Fruit fly (Drosophila melanogaster) whole organism, embryonic: ENCODE results near the gene Orct2.
A peak's percentile ranks its signal among the peaks of the same experiment; 100 is the strongest.

Experiments
- Atf-2 ChIP-seq: fragments of 200-800 bp; sonication (Bioruptor generic); optimal IDR thresholded peaks from 2 replicates; lab custom pipeline; 2016; ENCODE audit warnings: missing biosample characterization, missing genetic modification characterization
- Awh ChIP-seq: fragments of 200-800 bp; sonication (Bioruptor generic); IDR thresholded peaks from 2 replicates; pipeline ENCODE4, ENCODE4 v1.3.6; 2022; ENCODE audit warnings: missing biosample characterization, missing genetic modification characterization
- CG10366 ChIP-seq: fragments of 200-800 bp; sonication (Bioruptor generic); IDR thresholded peaks from 2 replicates; pipeline ENCODE4 v1.3.6; 2022; ENCODE audit warnings: missing biosample characterization, missing genetic modification characterization
- CG10431 ChIP-seq: fragments of 200-800 bp; sonication (Bioruptor generic); optimal IDR thresholded peaks from 3 replicates; lab custom pipeline; 2018; ENCODE audit warnings: missing biosample characterization, mild to moderate bottlenecking, missing genetic modification characterization
- CG11696 ChIP-seq: fragments of 200-800 bp; sonication (Bioruptor generic); IDR thresholded peaks from 2 replicates; pipeline ENCODE4 v1.3.6; 2022; ENCODE audit warnings: missing biosample characterization, missing genetic modification characterization
- CG12769 ChIP-seq: fragments of 200-800 bp; sonication (Bioruptor generic); optimal IDR thresholded peaks from 2 replicates; lab custom pipeline; 2019; ENCODE audit warnings: missing biosample characterization, mild to moderate bottlenecking, missing genetic modification characterization, moderate library complexity
- CG14441 ChIP-seq: fragments of 200-800 bp; sonication (Bioruptor generic); IDR thresholded peaks from 2 replicates; pipeline ENCODE4 v1.3.6; 2022; ENCODE audit warnings: missing biosample characterization, missing genetic modification characterization
- CG15073 ChIP-seq: fragments of 200-800 bp; sonication (Bioruptor generic); optimal IDR thresholded peaks from 2 replicates; lab custom pipeline; 2016; ENCODE audit warnings: missing biosample characterization, missing genetic modification characterization
- CG15269 ChIP-seq: fragments of 200-800 bp; sonication (Bioruptor generic); optimal IDR thresholded peaks from 2 replicates; lab custom pipeline; 2018; ENCODE audit warnings: missing biosample characterization, mild to moderate bottlenecking, missing genetic modification characterization, moderate library complexity
- CG16815 ChIP-seq: fragments of 200-800 bp; sonication (Bioruptor generic); optimal IDR thresholded peaks from 3 replicates; lab custom pipeline; 2017; ENCODE audit warnings: missing biosample characterization, mild to moderate bottlenecking, missing genetic modification characterization
- CG2712 ChIP-seq: fragments of 200-800 bp; optimal IDR thresholded peaks from 3 replicates; lab custom pipeline; 2019; ENCODE audit warnings: missing biosample characterization, mild to moderate bottlenecking, missing genetic modification characterization, moderate library complexity
- CG31441 ChIP-seq: fragments of 200-800 bp; sonication (Bioruptor generic); IDR thresholded peaks from 2 replicates; pipeline ENCODE4 v1.3.6; 2022; ENCODE audit warnings: missing biosample characterization, missing genetic modification characterization
- CG3995 ChIP-seq: fragments of 200-800 bp; sonication (Bioruptor generic); optimal IDR thresholded peaks from 3 replicates; lab custom pipeline; 2016; ENCODE audit warnings: missing biosample characterization, missing genetic modification characterization
- CG4360 ChIP-seq: fragments of 200-800 bp; sonication (Bioruptor generic); IDR thresholded peaks from 2 replicates; pipeline ENCODE4 v1.3.6; 2022; ENCODE audit warnings: missing biosample characterization, missing genetic modification characterization
- CG4617 ChIP-seq: fragments of 200-800 bp; sonication (Bioruptor generic); optimal IDR thresholded peaks from 3 replicates; lab custom pipeline; 2016; ENCODE audit warnings: missing biosample characterization, missing genetic modification characterization, borderline replicate concordance
- CG8765 ChIP-seq: fragments of 200-800 bp; sonication (Bioruptor generic); IDR thresholded peaks from 2 replicates; pipeline ENCODE4 v1.3.6; 2022; ENCODE audit warnings: missing biosample characterization, missing genetic modification characterization
- CG8924 ChIP-seq: fragments of 200-800 bp; optimal IDR thresholded peaks from 3 replicates; lab custom pipeline; 2019; ENCODE audit warnings: missing biosample characterization, mild to moderate bottlenecking, missing genetic modification characterization, moderate library complexity
- CkIIα-i1 ChIP-seq: fragments of 200-800 bp; sonication (Bioruptor generic); IDR thresholded peaks from 2 replicates; pipeline ENCODE4 v1.3.6; 2022; ENCODE audit warnings: missing biosample characterization, missing genetic modification characterization
- Hand ChIP-seq: fragments of 200-800 bp; sonication (Bioruptor generic); optimal IDR thresholded peaks from 2 replicates; lab custom pipeline; 2017; ENCODE audit warnings: mild to moderate bottlenecking, missing biosample characterization, missing genetic modification reagents, missing genetic modification characterization
- Med ChIP-seq: fragments of 200-800 bp; sonication (Bioruptor generic); peaks from one replicate; lab custom pipeline; 2016; ENCODE audit warnings: missing biosample characterization, missing genetic modification characterization, mild to moderate bottlenecking, inconsistent platforms, moderate library complexity
- Meics ChIP-seq: fragments of 200-800 bp; sonication (Bioruptor generic); optimal IDR thresholded peaks from 2 replicates; lab custom pipeline; 2017; ENCODE audit warnings: missing biosample characterization, mild to moderate bottlenecking, missing genetic modification characterization
- NfI ChIP-seq: fragments of 200-800 bp; sonication (Bioruptor generic); optimal IDR thresholded peaks from 3 replicates; lab custom pipeline; 2018; ENCODE audit warnings: missing biosample characterization, mild to moderate bottlenecking, missing genetic modification characterization, moderate library complexity
- Vsx1 ChIP-seq: fragments of 200-800 bp; sonication (Bioruptor generic); optimal IDR thresholded peaks from 2 replicates; lab custom pipeline; 2017; ENCODE audit warnings: missing biosample characterization, mild to moderate bottlenecking, missing genetic modification characterization, missing genetic modification reagents
- ac ChIP-seq: fragments of 200-800 bp; sonication (Bioruptor generic); optimal IDR thresholded peaks from 3 replicates; lab custom pipeline; 2017; ENCODE audit warnings: missing biosample characterization, mild to moderate bottlenecking, missing genetic modification characterization
- az2 ChIP-seq: fragments of 200-800 bp; sonication (Bioruptor generic); optimal IDR thresholded peaks from 3 replicates; lab custom pipeline; 2016; ENCODE audit warnings: missing biosample characterization, missing genetic modification characterization
- cad ChIP-seq: fragments of >200 bp; optimal IDR thresholded peaks from 2 replicates; lab custom pipeline; 2017; ENCODE audit warnings: missing biosample characterization, missing genetic modification characterization
- cas ChIP-seq: fragments of 200-800 bp; sonication (Bioruptor generic); IDR thresholded peaks from 2 replicates; pipeline ENCODE4 v1.3.6; 2022; ENCODE audit warnings: missing biosample characterization, missing genetic modification characterization
- cg ChIP-seq: fragments of 200-800 bp; sonication (Bioruptor generic); optimal IDR thresholded peaks from 3 replicates; lab custom pipeline; 2019; ENCODE audit warnings: missing biosample characterization, mild to moderate bottlenecking, missing genetic modification characterization, moderate library complexity
- chinmo ChIP-seq: fragments of 200-800 bp; sonication (Bioruptor generic); IDR thresholded peaks from 4 replicates; pipeline ENCODE4 v1.3.6; 2022; ENCODE audit warnings: missing biosample characterization, missing genetic modification characterization; ENCODE audit not compliant: partially characterized antibody
- crp ChIP-seq, 2 experiments: fragments of 200-800 bp; sonication (Bioruptor generic); optimal IDR thresholded peaks; 2 replicates in 1 of 2; 3 replicates in 1 of 2; lab custom pipeline; 2017; ENCODE audit warnings: missing biosample characterization in 2 of 2, missing genetic modification characterization in 2 of 2, mild to moderate bottlenecking in 1 of 2, moderate library complexity in 1 of 2
- dmrt11E ChIP-seq: fragments of 200-800 bp; sonication (Bioruptor generic); optimal IDR thresholded peaks from 3 replicates; lab custom pipeline; 2018; ENCODE audit warnings: missing biosample characterization, mild to moderate bottlenecking, missing genetic modification characterization, moderate library complexity
- fd102C ChIP-seq: fragments of 200-800 bp; sonication (Bioruptor generic); optimal IDR thresholded peaks from 2 replicates; lab custom pipeline; 2018; ENCODE audit warnings: missing biosample characterization, mild to moderate bottlenecking, missing genetic modification characterization, moderate library complexity
- fd96Cb ChIP-seq: fragments of 200-800 bp; sonication (Bioruptor generic); optimal IDR thresholded peaks from 2 replicates; lab custom pipeline; 2018; ENCODE audit warnings: missing biosample characterization, mild to moderate bottlenecking, missing genetic modification characterization, moderate library complexity
- fu2 ChIP-seq: fragments of 200-800 bp; sonication (Bioruptor generic); optimal IDR thresholded peaks from 2 replicates; lab custom pipeline; 2016; ENCODE audit warnings: missing biosample characterization, missing genetic modification characterization
- grn ChIP-seq: fragments of 200-800 bp; sonication (Bioruptor generic); optimal IDR thresholded peaks from 3 replicates; lab custom pipeline; 2017; ENCODE audit warnings: missing biosample characterization, missing genetic modification characterization
- hbn ChIP-seq: fragments of 200-800 bp; sonication (Bioruptor generic); IDR thresholded peaks from 2 replicates; pipeline ENCODE4 v1.3.6; 2022; ENCODE audit warnings: missing biosample characterization, missing genetic modification characterization; ENCODE audit not compliant: partially characterized antibody
- her ChIP-seq: fragments of 200-800 bp; sonication (Bioruptor generic); optimal IDR thresholded peaks from 2 replicates; lab custom pipeline; 2016; ENCODE audit warnings: missing biosample characterization, missing genetic modification characterization
- ind ChIP-seq: fragments of 200-800 bp; sonication (Bioruptor generic); optimal IDR thresholded peaks from 3 replicates; lab custom pipeline; 2016; ENCODE audit warnings: missing biosample characterization, missing genetic modification characterization
- inv ChIP-seq: fragments of 200-800 bp; sonication (Bioruptor generic); IDR thresholded peaks from 2 replicates; pipeline ENCODE4 v1.3.6; 2022; ENCODE audit warnings: missing biosample characterization, missing genetic modification characterization; ENCODE audit not compliant: partially characterized antibody
- jumu ChIP-seq: fragments of 200-800 bp; sonication (Bioruptor generic); optimal IDR thresholded peaks from 3 replicates; lab custom pipeline; 2016; ENCODE audit warnings: missing biosample characterization, missing genetic modification characterization
- lab ChIP-seq: fragments of 200-800 bp; sonication (Bioruptor generic); optimal IDR thresholded peaks from 3 replicates; lab custom pipeline; 2017; ENCODE audit warnings: missing biosample characterization, missing genetic modification characterization, mild to moderate bottlenecking, moderate library complexity, missing genetic modification reagents
- lola ChIP-seq, 3 experiments: fragments of >200 bp in 2 of 3; fragments of 200-800 bp in 1 of 3; sonication (Bioruptor generic) in 1 of 3; optimal IDR thresholded peaks; 2 replicates each; lab custom pipeline; 2017 to 2019; ENCODE audit warnings: missing biosample characterization in 3 of 3, missing genetic modification characterization in 3 of 3, mild to moderate bottlenecking in 1 of 3, moderate library complexity in 1 of 3
- nmo ChIP-seq: fragments of 200-800 bp; sonication (Bioruptor generic); optimal IDR thresholded peaks from 2 replicates; lab custom pipeline; 2018; ENCODE audit warnings: missing biosample characterization, mild to moderate bottlenecking, missing genetic modification characterization, moderate library complexity
- pfk ChIP-seq: fragments of 200-800 bp; sonication (Bioruptor generic); optimal IDR thresholded peaks from 2 replicates; lab custom pipeline; 2018; ENCODE audit warnings: missing biosample characterization, mild to moderate bottlenecking, missing genetic modification characterization, moderate library complexity
- pum ChIP-seq: fragments of 200-800 bp; sonication (Bioruptor generic); optimal IDR thresholded peaks from 2 replicates; lab custom pipeline; 2016; ENCODE audit warnings: missing biosample characterization, missing genetic modification characterization
- sens ChIP-seq: fragments of 200-800 bp; sonication (Bioruptor generic); peaks from one replicate; lab custom pipeline; 2016; ENCODE audit warnings: missing biosample characterization, missing genetic modification characterization
- sens-2 ChIP-seq: fragments of 200-800 bp; sonication (Bioruptor generic); IDR thresholded peaks from 2 replicates; pipeline ENCODE4 v1.3.6; 2022; ENCODE audit warnings: missing biosample characterization, missing genetic modification characterization
- slou ChIP-seq: fragments of 200-800 bp; sonication (Bioruptor generic); optimal IDR thresholded peaks from 3 replicates; lab custom pipeline; 2016; ENCODE audit warnings: missing biosample characterization, missing genetic modification characterization
- tgo ChIP-seq: fragments of 200-800 bp; sonication (Bioruptor generic); IDR thresholded peaks from 3 replicates; pipeline ENCODE4 v1.3.6; 2022; ENCODE audit warnings: missing biosample characterization, missing genetic modification characterization
- toy ChIP-seq: fragments of 200-800 bp; sonication (Bioruptor generic); IDR thresholded peaks from 2 replicates; pipeline ENCODE4 v1.3.6; 2022; ENCODE audit warnings: missing biosample characterization, missing genetic modification characterization
- trem ChIP-seq: fragments of 200-800 bp; optimal IDR thresholded peaks from 3 replicates; lab custom pipeline; 2019; ENCODE audit warnings: missing biosample characterization, mild to moderate bottlenecking, missing genetic modification characterization, moderate library complexity
- twi ChIP-seq: fragments of 200-800 bp; optimal IDR thresholded peaks from 2 replicates; lab custom pipeline; 2019; ENCODE audit warnings: missing biosample characterization, mild to moderate bottlenecking, missing genetic modification characterization, moderate library complexity
- wek ChIP-seq: fragments of 200-800 bp; sonication (Bioruptor generic); optimal IDR thresholded peaks from 3 replicates; lab custom pipeline; 2018; ENCODE audit warnings: missing biosample characterization, mild to moderate bottlenecking, missing genetic modification characterization, moderate library complexity

The Orct2 gene

DNA sequence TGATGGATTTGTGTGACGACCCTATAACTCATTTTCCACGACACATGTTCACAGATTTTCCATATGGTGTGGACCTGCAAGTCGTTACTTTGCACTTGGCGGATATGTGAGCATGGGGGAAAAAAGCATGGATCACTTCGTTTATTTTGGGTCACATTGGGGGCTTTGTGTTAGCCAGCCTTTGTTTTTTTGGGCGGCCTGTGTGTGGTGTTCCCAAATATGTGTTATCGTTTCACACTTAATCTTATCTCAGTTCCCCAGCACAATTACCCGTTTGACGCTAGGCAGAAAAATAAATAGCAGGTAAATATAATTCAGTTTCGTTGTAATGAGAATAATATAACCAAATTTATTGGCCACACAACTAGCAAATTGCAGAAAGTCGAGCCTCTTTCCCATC, 4.5 kb upstream of the Orct2 start (continued):
- TF ChIP-seq hbn (no peak), inv (no peak), pfk (no peak), CG15269 (tag; lab: Kevin White, UChicago) (peak; percentile 1), tgo (GFP tag; lab: Robert Waterston, UW) (no peak), Hand (GFP tag; lab: Kevin White, UChicago) (no peak), Awh (no peak; the same call in 1 of the 2 replicates), Med (GFP tag; lab: Kevin White, UChicago) (no peak), ind (GFP tag; lab: Kevin White, UChicago) (no peak), CG15073 (GFP tag; lab: Kevin White, UChicago) (no peak), CkIIα-i1 (GFP tag; lab: Robert Waterston, UW) (no peak), CG14441 (GFP tag; lab: Robert Waterston, UW) (no peak), her (GFP tag; lab: Kevin White, UChicago) (no peak), twi (tag; lab: Kevin White, UChicago) (peak; percentile 99), Meics (no peak), chinmo (GFP tag; lab: Robert Waterston, UW) (no peak), jumu (no peak), cad (GFP tag; lab: Kevin White, UChicago) (no peak), CG3995 (GFP tag; lab: Kevin White, UChicago) (no peak), nmo (GFP tag; lab: Kevin White, UChicago) (no peak), crp (GFP tag; optimal IDR thresholded peaks at IDR 0.05; lab: Kevin White, UChicago) (no peak), slou (GFP tag; lab: Kevin White, UChicago) (no peak), CG2712 (tag; lab: Kevin White, UChicago) (no peak), Vsx1 (GFP tag; lab: Kevin White, UChicago) (no peak), wek (GFP tag; lab: Kevin White, UChicago) (peak; percentile 40), ac (GFP tag; lab: Kevin White, UChicago) (no peak), CG12769 (tag; lab: Kevin White, UChicago) (peak; percentile 13), fd96Cb (tag; lab: Kevin White, UChicago) (no peak), sens-2 (GFP tag; lab: Robert Waterston, UW) (no peak), CG31441 (GFP tag; lab: Robert Waterston, UW) (no peak), lab (GFP tag; lab: Kevin White, UChicago) (peak; percentile 50), az2 (GFP tag; lab: Kevin White, UChicago) (no peak), CG10366 (GFP tag; lab: Robert Waterston, UW) (no peak), CG8765 (GFP tag; lab: Robert Waterston, UW) (no peak), toy (GFP tag; lab: Robert Waterston, UW) (no peak), CG16815 (no peak), CG11696 (GFP tag; lab: Robert Waterston, UW) (no peak), trem (tag; lab: Kevin White, UChicago) (no peak), grn (GFP tag; lab: Kevin White, UChicago) (peak; percentile 31), NfI (GFP tag; lab: Kevin White, UChicago) (no peak)

DNA sequence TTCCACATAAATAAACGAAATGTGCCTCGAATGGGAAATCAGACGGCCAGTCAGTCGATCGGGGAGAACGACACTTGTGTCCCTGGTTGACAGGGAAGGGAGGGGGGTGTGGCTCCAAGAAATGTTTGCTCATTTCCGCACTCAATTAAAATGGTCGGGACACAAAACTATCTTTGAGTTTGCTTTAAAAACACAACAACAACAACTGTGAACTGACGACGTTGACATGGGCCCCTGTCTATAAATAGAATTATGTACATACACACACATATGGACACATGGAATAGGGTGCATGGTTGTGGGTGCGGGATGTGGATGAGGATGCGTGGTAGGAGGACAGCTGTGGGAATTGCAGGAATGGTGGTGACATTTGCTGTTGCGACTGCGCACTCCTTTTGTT, 2.8 kb upstream of the Orct2 start:
- TF ChIP-seq pum (GFP tag; lab: Kevin White, UChicago) (no peak), CG10431 (GFP tag; lab: Kevin White, UChicago) (no peak), CG4360 (GFP tag; lab: Robert Waterston, UW) (peak; percentile 94), lola (GFP tag; optimal IDR thresholded peaks at IDR 0.05; lab: Kevin White, UChicago) (no peak), fu2 (no peak), fd102C (GFP tag; lab: Kevin White, UChicago) (no peak), cg (GFP tag; lab: Kevin White, UChicago) (peak; percentile 52), trem (tag; lab: Kevin White, UChicago) (no peak), CG4617 (GFP tag; lab: Kevin White, UChicago) (no peak), dmrt11E (tag; lab: Kevin White, UChicago) (peak; percentile 37), Atf-2 (no peak), cas (no peak), sens (GFP tag; lab: Kevin White, UChicago) (peak; percentile 66), CG8924 (peak; percentile 33)
